Worm (Caenorhabditis elegans): ENCODE measurements around the gene nhr-27.

The nhr-27 gene

DNA sequence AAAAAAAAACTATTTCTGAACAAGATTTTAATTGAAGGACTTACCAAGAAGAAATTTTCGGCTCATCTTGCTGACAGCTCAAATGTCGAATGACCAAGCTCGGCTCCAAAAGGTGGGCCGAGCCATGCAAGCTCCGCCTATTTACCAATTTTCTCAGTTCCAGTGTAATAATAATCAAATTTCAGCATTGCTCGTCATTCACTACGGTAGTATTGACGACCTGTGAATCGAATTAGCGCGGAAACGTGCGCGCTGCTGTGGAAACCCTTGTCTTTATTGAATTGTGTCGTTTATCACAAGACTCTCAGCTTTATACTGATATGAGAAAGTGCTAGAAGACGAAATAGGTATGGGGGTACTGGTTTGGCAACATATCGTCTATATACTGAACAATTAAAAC is 144.6 kb downstream of the nhr-27 start, which contains the start of gene nlp-76:
nlp-76 (minus strand) TSS at position 367 of the 400 bp plus-strand sequence.
- TF ChIP-seq unc-62 (GFP tag; optimal IDR thresholded peaks at IDR 0.05) = no peak

DNA sequence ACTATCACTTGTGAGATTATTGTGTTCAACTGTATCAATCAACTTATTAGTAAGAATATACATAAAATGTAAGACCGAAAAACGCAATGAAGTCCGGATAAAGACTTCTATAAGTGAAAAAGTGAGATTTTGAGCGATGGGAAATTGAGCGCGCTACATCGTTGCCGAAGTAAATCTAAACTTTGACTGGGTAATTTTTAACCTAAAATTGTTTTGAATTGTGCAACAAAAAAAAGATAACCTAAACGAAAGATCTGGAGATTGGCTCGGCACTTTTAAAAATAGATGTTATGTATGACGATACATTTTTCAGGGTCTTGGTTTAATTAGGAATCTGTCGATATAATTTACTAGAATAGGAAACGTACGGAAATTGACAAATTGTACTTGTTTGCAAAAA is 145.0 kb downstream of the nhr-27 start:
- no peak for TF ChIP-seq unc-62 (GFP tag; optimal IDR thresholded peaks at IDR 0.05)

DNA sequence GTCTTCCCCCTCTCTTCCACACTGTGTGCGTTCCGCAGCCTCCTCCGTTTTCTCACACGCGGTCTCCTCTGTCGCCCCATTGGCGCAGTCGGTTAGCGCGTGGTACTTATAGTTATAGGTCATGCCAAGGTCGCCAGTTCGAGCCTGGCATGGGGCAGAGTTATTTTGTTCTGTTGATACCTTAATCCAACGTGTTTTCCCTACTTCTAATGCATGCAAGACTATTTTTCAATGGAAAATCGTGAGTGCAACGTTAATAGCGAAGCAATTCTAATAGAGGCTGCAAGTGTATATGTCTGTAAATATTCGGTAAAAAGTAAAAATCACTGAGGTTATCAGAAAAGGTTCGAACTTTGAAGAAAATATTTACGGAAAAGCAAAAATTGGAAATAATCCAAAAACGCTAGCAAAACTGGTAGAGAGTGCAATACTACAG is 147.0 kb downstream of the nhr-27 start:
- no peak for TF ChIP-seq unc-62 (GFP tag; optimal IDR thresholded peaks at IDR 0.05)

DNA sequence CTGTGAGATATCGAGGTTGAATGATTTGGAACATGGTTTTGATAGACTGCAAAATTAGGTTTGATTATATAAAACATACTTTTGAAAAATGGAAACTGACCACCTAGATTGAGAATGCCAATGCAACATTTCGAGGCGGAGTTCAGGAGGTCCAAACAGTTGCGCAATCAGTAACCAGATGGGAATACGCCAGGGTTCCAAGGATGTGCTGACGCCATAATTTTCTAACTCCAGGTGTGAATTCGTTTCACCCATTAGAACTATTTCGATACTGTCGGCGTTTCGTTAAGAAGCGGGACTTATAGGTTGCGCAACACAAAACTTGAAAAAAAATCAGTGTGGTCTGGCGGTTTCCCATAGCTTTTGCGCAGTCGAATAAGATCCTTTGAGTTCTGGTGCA is 148.3 kb downstream of the nhr-27 start, which contains the start of gene C02B4.3:
C02B4.3 (minus strand) TSS at position 34 of the 400 bp plus-strand sequence.
- no peak for TF ChIP-seq unc-62 (GFP tag; optimal IDR thresholded peaks at IDR 0.05)

DNA sequence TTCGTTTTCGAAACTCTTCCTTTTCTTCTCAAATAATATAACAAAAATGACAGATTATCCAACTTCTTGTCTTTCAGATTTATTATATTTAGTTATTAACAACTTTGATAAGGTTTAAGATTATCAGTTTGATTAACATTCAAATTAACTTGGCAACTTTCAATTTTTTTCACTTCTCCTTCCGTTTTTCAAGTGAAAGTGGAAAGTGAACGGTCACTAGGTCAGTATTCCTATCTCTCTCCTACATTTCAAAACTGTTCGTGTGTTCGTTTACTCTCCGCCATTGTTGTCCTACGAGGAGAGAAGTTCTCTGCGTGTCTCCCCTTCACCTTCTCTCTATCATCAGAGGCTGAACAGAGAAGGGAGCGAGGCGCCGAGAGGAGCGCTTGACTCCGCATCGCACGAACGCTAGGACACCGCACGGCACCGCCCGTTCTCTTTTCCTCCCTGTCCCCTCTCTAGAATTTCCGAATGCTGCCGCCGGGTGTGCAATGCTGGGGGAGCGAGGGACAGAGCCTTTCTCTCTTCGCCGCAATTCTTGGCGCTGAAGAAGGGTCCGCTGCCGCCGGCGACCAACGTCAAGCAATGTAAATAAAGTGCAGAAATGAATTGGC is 151.6 kb downstream of the nhr-27 start:
- TF ChIP-seq unc-62 (GFP tag; optimal IDR thresholded peaks at IDR 0.05) = no peak

Measured in whole organism, dauer.